Fruit fly (Drosophila melanogaster): Measurements from ENCODE around the gene CycJ.

Gene CycJ

dm6 chr3L:3436838-3437663 lies 29.2 kb upstream of the CycJ start (continued):
- peak; percentile 41 for TF ChIP-seq sob (GFP tag; IDR thresholded peaks at IDR 0.05)
- TF ChIP-seq Dp (GFP tag; optimal IDR thresholded peaks at IDR 0.05), result no peak
- 0 out of 2 replicates have a peak, but pooled peaks have one; percentile 47 for TF ChIP-seq CG3847 (GFP tag; IDR thresholded peaks at IDR 0.05)
- peak; percentile 24 for TF ChIP-seq exex (tag; optimal IDR thresholded peaks at IDR 0.05)
- peak; percentile 86 for TF ChIP-seq sr (GFP tag; IDR thresholded peaks at IDR 0.05)
- no peak for TF ChIP-seq Mrtf (GFP tag; IDR thresholded peaks at IDR 0.05)
- no peak for TF ChIP-seq p53 (GFP tag; optimal IDR thresholded peaks at IDR 0.05)
- TF ChIP-seq E2f2 (GFP tag; IDR thresholded peaks at IDR 0.05), result peak; percentile 36; the same call in 1 of the 2 replicates
- peak; percentile 36 for TF ChIP-seq CG13894 (tag; optimal IDR thresholded peaks at IDR 0.05)
- TF ChIP-seq CG10209 (GFP tag; optimal IDR thresholded peaks at IDR 0.05), result peak; percentile 51
- peak; percentile 58 for TF ChIP-seq lab (GFP tag; optimal IDR thresholded peaks at IDR 0.05)
- TF ChIP-seq cato (GFP tag; optimal IDR thresholded peaks at IDR 0.05; ENCODE audit: borderline replicate concordance), result no peak
- TF ChIP-seq Opbp (GFP tag; IDR thresholded peaks at IDR 0.05; ENCODE audit: partially characterized antibody), result no peak
- TF ChIP-seq Hr51 (GFP tag; optimal IDR thresholded peaks at IDR 0.05), result peak in 1 of 2 experiments; percentile 84
- TF ChIP-seq CG7839 (tag; optimal IDR thresholded peaks at IDR 0.05), result peak; percentile 74
- peak; percentile 58 for TF ChIP-seq nmo (GFP tag; optimal IDR thresholded peaks at IDR 0.05)
- TF ChIP-seq row (GFP tag; IDR thresholded peaks at IDR 0.05), result peak; percentile 59; the same call in 2 of the 3 replicates
- peak; percentile 69; the same call in 1 of the 3 replicates for TF ChIP-seq ci (GFP tag; IDR thresholded peaks at IDR 0.05)
- peak; percentile 26 for TF ChIP-seq CG10543 (GFP tag; optimal IDR thresholded peaks at IDR 0.05)
- no peak for TF ChIP-seq Dll (GFP tag; IDR thresholded peaks at IDR 0.05; ENCODE audit: partially characterized antibody)
- peak; percentile 16 for TF ChIP-seq az2 (GFP tag; optimal IDR thresholded peaks at IDR 0.05)
- peak; percentile 55 for TF ChIP-seq unpg (GFP tag; optimal IDR thresholded peaks at IDR 0.05)
- peak; percentile 77 for TF ChIP-seq CG15269 (tag; optimal IDR thresholded peaks at IDR 0.05)
- peak; percentile 59 for TF ChIP-seq CG31441 (GFP tag; IDR thresholded peaks at IDR 0.05)
- TF ChIP-seq slbo (GFP tag; IDR thresholded peaks at IDR 0.05), result peak; percentile 73; the same call in 1 of the 2 replicates
- no peak for TF ChIP-seq bowl (GFP tag; IDR thresholded peaks at IDR 0.05)
- TF ChIP-seq CG1233 (GFP tag; optimal IDR thresholded peaks at IDR 0.05), result peak; percentile 24
- peak; percentile 40 for TF ChIP-seq CG3281 (GFP tag; optimal IDR thresholded peaks at IDR 0.05)
- TF ChIP-seq HmgZ (tag; optimal IDR thresholded peaks at IDR 0.05), result peak; percentile 33
- TF ChIP-seq grn (GFP tag; optimal IDR thresholded peaks at IDR 0.05), result peak; percentile 39
- no peak for TF ChIP-seq CG33213 (GFP tag; optimal IDR thresholded peaks at IDR 0.05)
- peak; percentile 24 for TF ChIP-seq CG10147 (GFP tag; optimal IDR thresholded peaks at IDR 0.05)
- peak; percentile 41; the same call in 1 of the 2 replicates for TF ChIP-seq Xrp1 (GFP tag; IDR thresholded peaks at IDR 0.05)
- 0 out of 2 replicates have a peak, but pooled peaks have one; percentile 23 for TF ChIP-seq Ada2b (GFP tag; IDR thresholded peaks at IDR 0.05)
- TF ChIP-seq Dek (tag; optimal IDR thresholded peaks at IDR 0.05), result peak; percentile 53
- TF ChIP-seq aop (GFP tag; IDR thresholded peaks at IDR 0.05), result peak; percentile 62; the same call in 1 of the 2 replicates
- TF ChIP-seq CG2678 (tag; optimal IDR thresholded peaks at IDR 0.05), result peak; percentile 85
- peak; percentile 46 for TF ChIP-seq CG12769 (tag; optimal IDR thresholded peaks at IDR 0.05)
- no peak for TF ChIP-seq tup (GFP tag; optimal IDR thresholded peaks at IDR 0.05)
- peak; percentile 24 for TF ChIP-seq B-H2 (GFP tag; optimal IDR thresholded peaks at IDR 0.05)
- TF ChIP-seq CG17829 (tag; optimal IDR thresholded peaks at IDR 0.05), result peak; percentile 46
- TF ChIP-seq CG13296 (GFP tag; optimal IDR thresholded peaks at IDR 0.05), result peak; percentile 40
- TF ChIP-seq CG11695 (GFP tag; IDR thresholded peaks at IDR 0.05), result peak; percentile 73; the same call in 2 of the 3 replicates
- TF ChIP-seq vvl (GFP tag; IDR thresholded peaks at IDR 0.05), result peak; percentile 49
- no peak for TF ChIP-seq nerfin-1 (tag; optimal IDR thresholded peaks at IDR 0.05)
- TF ChIP-seq Aef1 (GFP tag; IDR thresholded peaks at IDR 0.05), result 0 out of 3 replicates have a peak, but pooled peaks have one; percentile 16
- TF ChIP-seq tin (GFP tag; optimal IDR thresholded peaks at IDR 0.05), result no peak
